Fruit fly (Drosophila melanogaster) whole organism, embryonic: ENCODE measurements around the gene Max.

Experiments
- CG11695 ChIP-seq: fragments of 200-800 bp; sonication (Bioruptor generic); IDR thresholded peaks from 3 replicates; pipeline ENCODE4 v1.3.6; 2022; ENCODE audit warnings: missing biosample characterization, missing genetic modification characterization
- CG3065 ChIP-seq: fragments of 200-800 bp; sonication (Bioruptor generic); optimal IDR thresholded peaks from 2 replicates; lab custom pipeline; 2016; ENCODE audit warnings: missing biosample characterization, missing genetic modification characterization
- CG3281 ChIP-seq: fragments of 200-800 bp; sonication (Bioruptor generic); optimal IDR thresholded peaks from 3 replicates; lab custom pipeline; 2017; ENCODE audit warnings: missing biosample characterization, mild to moderate bottlenecking, missing genetic modification characterization
- CG3847 ChIP-seq: fragments of 200-800 bp; sonication (Bioruptor generic); IDR thresholded peaks from 2 replicates; pipeline ENCODE4 v1.3.6; 2022; ENCODE audit warnings: missing biosample characterization, missing genetic modification characterization
- CG4282 ChIP-seq: fragments of 200-800 bp; sonication (Bioruptor generic); optimal IDR thresholded peaks from 2 replicates; lab custom pipeline; 2016; ENCODE audit warnings: missing biosample characterization, missing genetic modification characterization
- Elba2 ChIP-seq: fragments of 200-800 bp; sonication (Bioruptor generic); optimal IDR thresholded peaks from 3 replicates; lab custom pipeline; 2016; ENCODE audit warnings: missing biosample characterization, missing genetic modification characterization
- HmgZ ChIP-seq: fragments of 200-800 bp; sonication (Bioruptor generic); optimal IDR thresholded peaks from 2 replicates; lab custom pipeline; 2018; ENCODE audit warnings: missing biosample characterization, mild to moderate bottlenecking, missing genetic modification characterization
- ci ChIP-seq: fragments of 200-800 bp; sonication (Bioruptor generic); IDR thresholded peaks from 3 replicates; pipeline ENCODE4 v1.3.6; 2022; ENCODE audit warnings: missing biosample characterization, missing genetic modification characterization
- disco-r ChIP-seq: fragments of 200-800 bp; sonication (Bioruptor generic); optimal IDR thresholded peaks from 2 replicates; lab custom pipeline; 2016; ENCODE audit warnings: missing biosample characterization, missing genetic modification characterization
- prd ChIP-seq, 3 experiments: fragments of >200 bp in 2 of 3; fragments of 200-800 bp in 1 of 3; sonication (Bioruptor generic) in 1 of 3; optimal IDR thresholded peaks in 2 of 3; IDR thresholded peaks in 1 of 3; 2 replicates in 2 of 3; 3 replicates in 1 of 3; pipeline versions ENCODE4 v1.3.6 to Lab custom; 2017 to 2022; ENCODE audit warnings: missing biosample characterization in 1 of 3, missing genetic modification characterization in 1 of 3

DNA sequence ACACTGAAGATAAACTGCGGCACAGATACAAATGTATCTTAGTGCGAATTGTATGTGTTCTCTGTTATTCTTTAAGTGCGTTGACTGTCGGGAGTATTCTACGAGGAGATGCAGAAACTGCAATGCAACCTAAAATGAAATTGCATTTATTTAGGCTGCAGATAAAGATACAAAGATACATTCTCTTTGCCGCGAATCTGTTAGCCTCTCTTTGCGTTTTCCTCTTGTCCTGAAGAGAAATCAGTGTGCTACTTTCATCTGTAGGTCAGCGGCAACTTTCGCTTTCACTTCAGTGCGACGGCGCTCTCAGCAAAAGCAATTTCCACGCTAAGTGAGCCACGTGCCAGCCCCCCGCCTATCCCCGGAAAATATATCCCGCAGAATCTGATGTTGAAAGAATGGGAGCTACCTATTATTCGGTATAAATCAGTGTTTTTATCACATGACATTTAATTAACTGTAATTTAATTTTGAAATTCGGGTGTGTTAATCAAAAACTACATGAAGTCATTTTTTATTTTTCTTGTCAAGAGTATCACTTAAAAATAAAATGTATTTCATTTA, 29.3 kb upstream of the Max start:
- TF ChIP-seq disco-r (GFP tag; lab: Kevin White, UChicago): no peak
- no peak for TF ChIP-seq CG3065
- no peak for TF ChIP-seq CG3281 (GFP tag; lab: Kevin White, UChicago)
- TF ChIP-seq Elba2 (GFP tag; lab: Kevin White, UChicago): no peak
- no peak for TF ChIP-seq ci (GFP tag; lab: Robert Waterston, UW)
- TF ChIP-seq prd (optimal IDR thresholded peaks at IDR 0.05; lab: Kevin White, UChicago): no peak
- TF ChIP-seq prd (GFP tag; IDR thresholded peaks at IDR 0.05; lab: Robert Waterston, UW): no peak
- TF ChIP-seq CG4282 (GFP tag; lab: Kevin White, UChicago): no peak
- TF ChIP-seq CG3847 (GFP tag; lab: Robert Waterston, UW): no peak
- TF ChIP-seq HmgZ: no peak
- no peak for TF ChIP-seq CG11695 (GFP tag; lab: Robert Waterston, UW)
